Fruit fly (Drosophila melanogaster): ENCODE measurements around the gene CG33640.

The CG33640 gene

DNA sequence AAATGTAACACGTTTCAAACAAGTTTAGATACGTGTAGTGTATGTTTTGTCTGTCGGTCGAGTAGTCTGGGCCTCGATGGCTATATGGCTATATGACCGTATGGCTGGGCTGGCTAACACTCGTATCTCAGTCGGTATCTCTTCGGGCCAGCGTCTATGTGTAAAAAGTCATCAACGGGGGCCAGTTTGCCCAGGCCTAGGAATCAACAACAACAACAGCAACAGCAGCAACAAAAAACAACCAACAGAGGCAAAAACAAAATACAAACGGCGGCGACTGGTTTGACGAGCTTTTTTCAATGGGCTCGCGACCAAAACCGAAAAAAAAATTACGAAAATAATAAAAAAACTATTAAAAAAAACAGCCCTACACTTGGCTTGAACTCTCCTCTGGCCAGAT, 18.0 kb downstream of the CG33640 start:
- TF ChIP-seq EcR (GFP tag; optimal IDR thresholded peaks at IDR 0.05) (no peak), Dll (optimal IDR thresholded peaks at IDR 0.05) (no peak), pan (optimal IDR thresholded peaks at IDR 0.05) (no peak), CG8478 (optimal IDR thresholded peaks at IDR 0.05) (no peak), psq (optimal IDR thresholded peaks at IDR 0.05) (no peak), usp (GFP tag; optimal IDR thresholded peaks at IDR 0.05) (no peak)

DNA sequence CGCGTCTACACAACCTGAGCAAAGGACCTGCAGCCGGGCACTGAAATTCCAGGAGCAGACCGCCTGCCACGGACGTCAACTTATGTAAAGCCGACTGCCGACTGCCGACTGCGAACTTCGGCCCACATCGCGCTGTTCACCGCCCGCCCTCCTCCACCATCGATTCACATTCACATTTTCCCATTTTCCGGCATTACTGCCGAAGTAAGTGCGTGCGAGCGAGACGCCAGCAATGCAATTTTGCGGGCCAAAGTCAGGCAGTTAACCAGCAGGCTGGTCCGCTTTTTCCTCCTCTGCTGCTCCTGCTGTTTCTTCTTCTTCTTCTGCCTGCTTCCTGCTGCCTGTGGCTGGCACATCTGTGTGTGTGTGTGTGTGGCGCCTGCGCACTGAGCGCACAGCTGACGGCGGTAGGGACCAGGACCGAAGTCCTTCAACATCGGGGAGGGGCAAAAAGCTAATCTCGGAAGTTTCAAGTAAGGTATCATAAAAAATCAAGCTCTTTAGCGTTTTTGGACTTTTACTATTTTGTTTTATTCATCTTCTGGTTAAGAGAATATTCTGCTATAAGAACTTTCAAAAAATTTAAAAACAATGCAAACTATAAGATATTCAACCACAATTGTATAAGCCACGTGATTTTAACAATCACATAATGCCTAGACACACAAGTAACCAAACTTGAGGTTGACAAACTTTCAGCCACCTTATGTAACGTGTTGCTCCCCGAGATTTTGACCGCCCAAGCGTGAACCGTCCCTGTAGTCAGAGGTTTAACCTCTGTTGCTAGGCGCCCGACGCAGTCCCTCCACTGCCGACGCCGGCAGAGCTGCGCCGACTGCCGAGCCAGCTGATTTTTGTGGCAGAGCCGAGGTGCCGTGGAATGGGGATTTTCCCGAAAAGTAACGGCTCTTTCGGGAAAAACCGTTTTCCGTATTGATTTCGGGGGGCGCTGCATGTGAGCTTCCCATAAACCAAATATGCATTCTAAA, 20.4 kb downstream of the CG33640 start:
- TF ChIP-seq EcR (GFP tag; optimal IDR thresholded peaks at IDR 0.05) (no peak), usp (GFP tag; optimal IDR thresholded peaks at IDR 0.05) (no peak), CG8478 (optimal IDR thresholded peaks at IDR 0.05) (no peak), psq (optimal IDR thresholded peaks at IDR 0.05) (no peak), pan (optimal IDR thresholded peaks at IDR 0.05) (no peak), Dll (optimal IDR thresholded peaks at IDR 0.05) (no peak)

DNA sequence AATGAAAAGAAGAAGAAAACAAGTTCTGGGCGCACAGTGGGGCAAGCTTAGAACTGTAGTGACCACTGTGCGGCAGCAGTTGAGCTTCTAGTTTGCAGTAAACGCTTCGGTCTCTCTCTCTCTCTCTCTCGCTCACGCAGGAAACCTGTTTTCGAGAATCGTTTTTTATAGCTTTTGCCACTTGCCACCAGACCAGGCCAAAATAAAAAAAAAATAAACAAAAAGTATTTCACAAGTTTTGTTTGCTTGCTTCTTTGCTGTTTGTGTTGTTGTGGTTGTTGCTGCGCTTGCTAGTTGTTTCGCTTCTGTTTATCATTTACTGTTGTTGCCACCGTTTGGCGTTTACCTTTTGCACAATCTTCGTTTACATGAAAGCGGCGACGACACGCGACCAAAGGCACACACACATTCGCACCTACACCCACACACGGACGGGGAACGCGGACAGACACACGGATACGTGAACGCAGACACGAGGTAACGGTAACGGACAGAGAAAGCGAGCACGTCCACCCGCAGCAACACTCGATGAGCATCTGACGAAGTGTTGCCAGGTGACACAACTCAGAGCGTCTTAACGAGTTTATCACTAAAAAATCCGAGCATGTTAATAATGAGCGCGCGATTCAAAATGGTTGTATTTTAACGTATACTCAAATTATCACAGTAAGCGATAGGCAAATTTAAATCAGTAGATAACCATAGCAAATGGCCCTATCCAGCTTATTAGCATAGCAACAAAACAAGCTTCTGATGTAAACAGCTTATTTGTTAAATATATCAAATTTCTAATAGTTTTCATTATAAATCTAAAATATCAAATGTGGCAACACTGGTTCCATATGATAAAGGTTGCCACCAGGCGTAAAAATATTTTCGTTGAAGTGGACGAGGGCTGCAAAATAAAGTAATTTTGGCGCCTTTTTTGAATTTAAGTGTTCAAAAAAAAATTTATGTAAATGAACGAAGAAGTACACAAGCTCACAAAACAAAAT, 21.4 kb downstream of the CG33640 start, which contains the start of gene B4:
B4 (minus strand) TSS at position 543 of the 995 bp plus-strand sequence.
- TF ChIP-seq usp (GFP tag; optimal IDR thresholded peaks at IDR 0.05) = no peak
- no peak for TF ChIP-seq CG8478 (optimal IDR thresholded peaks at IDR 0.05)
- no peak for TF ChIP-seq pan (optimal IDR thresholded peaks at IDR 0.05)
- no peak for TF ChIP-seq Dll (optimal IDR thresholded peaks at IDR 0.05)
- no peak for TF ChIP-seq EcR (GFP tag; optimal IDR thresholded peaks at IDR 0.05)
- no peak for TF ChIP-seq psq (optimal IDR thresholded peaks at IDR 0.05)

DNA sequence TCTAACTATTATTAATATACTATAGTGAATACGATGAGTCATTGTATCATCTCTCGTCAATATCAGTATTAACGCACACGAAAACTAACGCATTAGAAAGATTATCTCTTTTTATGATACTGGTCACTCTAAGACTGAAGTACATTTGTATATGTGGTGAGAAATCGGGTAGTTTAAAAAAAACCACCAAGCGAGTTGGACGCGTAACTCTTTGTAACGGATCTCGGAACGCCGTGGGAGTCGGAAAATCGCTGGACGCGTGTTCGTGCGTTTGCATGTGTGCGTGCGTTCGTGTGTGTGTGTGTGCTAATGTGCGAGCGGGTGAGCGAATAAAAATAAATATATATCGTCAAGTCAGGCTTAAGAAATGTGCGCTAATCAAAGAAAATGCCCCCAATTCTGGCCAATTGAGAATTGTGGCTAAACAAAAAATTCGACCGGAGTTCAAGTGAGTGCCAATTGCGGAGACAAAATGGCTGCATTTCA, 22.4 kb downstream of the CG33640 start, which contains the start of gene kuz:
kuz (plus strand) TSS at position 167 of the 486 bp plus-strand sequence.
- TF ChIP-seq pan (optimal IDR thresholded peaks at IDR 0.05) (no peak), EcR (GFP tag; optimal IDR thresholded peaks at IDR 0.05) (no peak), Dll (optimal IDR thresholded peaks at IDR 0.05) (no peak), usp (GFP tag; optimal IDR thresholded peaks at IDR 0.05) (no peak), psq (optimal IDR thresholded peaks at IDR 0.05) (no peak), CG8478 (optimal IDR thresholded peaks at IDR 0.05) (no peak)

DNA sequence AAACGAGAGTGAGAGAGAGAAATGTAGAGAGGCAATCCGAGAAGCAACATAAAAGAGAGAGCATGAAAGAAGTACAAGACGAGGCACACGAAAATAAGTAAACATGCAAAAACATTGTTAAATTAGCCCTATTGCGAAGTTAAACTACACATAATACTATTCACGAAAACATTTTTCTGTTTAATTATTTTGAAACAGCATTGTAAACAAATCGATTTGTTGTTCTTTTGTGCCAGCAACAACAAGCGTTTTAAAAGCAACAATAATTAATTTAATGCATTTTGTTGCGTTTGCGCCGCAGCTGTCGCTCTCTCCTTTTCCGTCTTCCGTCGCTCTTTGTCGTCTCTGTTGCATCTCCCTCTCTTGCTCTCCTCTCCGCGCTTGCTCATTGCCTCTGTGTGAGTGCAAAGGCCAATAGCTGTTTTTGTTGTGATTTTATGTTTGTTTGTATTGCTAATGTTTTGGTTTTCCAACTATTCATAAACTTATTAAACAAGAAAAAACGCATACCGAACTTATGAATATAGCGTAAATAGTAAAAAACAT, 22.9 kb downstream of the CG33640 start:
- TF ChIP-seq pan (optimal IDR thresholded peaks at IDR 0.05) = no peak
- TF ChIP-seq EcR (GFP tag; optimal IDR thresholded peaks at IDR 0.05) = no peak
- TF ChIP-seq psq (optimal IDR thresholded peaks at IDR 0.05) = no peak
- TF ChIP-seq usp (GFP tag; optimal IDR thresholded peaks at IDR 0.05) = no peak
- no peak for TF ChIP-seq Dll (optimal IDR thresholded peaks at IDR 0.05)
- TF ChIP-seq CG8478 (optimal IDR thresholded peaks at IDR 0.05) = no peak

DNA sequence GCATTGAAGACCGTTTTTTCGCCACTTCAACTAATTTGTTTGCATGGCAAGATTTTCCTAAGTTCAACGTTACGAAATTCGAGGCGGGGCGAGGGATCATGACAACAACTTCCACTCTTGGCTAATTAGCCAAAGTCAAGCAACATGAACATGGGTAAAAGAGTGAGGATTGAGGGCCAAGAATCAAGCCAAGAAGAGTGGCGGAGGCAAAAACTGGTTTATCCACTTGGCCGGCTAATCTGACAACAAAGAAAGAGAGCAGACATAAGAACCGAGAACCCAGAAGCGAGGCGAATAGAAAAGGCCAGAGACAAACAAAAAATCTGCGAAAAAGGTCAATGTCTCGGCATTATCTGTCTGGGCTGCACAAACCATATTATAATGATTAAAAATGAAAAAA, 25.0 kb downstream of the CG33640 start:
- no peak for TF ChIP-seq pan (optimal IDR thresholded peaks at IDR 0.05)
- TF ChIP-seq usp (GFP tag; optimal IDR thresholded peaks at IDR 0.05) = no peak
- TF ChIP-seq CG8478 (optimal IDR thresholded peaks at IDR 0.05) = no peak
- no peak for TF ChIP-seq Dll (optimal IDR thresholded peaks at IDR 0.05)
- TF ChIP-seq EcR (GFP tag; optimal IDR thresholded peaks at IDR 0.05) = no peak
- no peak for TF ChIP-seq psq (optimal IDR thresholded peaks at IDR 0.05)

DNA sequence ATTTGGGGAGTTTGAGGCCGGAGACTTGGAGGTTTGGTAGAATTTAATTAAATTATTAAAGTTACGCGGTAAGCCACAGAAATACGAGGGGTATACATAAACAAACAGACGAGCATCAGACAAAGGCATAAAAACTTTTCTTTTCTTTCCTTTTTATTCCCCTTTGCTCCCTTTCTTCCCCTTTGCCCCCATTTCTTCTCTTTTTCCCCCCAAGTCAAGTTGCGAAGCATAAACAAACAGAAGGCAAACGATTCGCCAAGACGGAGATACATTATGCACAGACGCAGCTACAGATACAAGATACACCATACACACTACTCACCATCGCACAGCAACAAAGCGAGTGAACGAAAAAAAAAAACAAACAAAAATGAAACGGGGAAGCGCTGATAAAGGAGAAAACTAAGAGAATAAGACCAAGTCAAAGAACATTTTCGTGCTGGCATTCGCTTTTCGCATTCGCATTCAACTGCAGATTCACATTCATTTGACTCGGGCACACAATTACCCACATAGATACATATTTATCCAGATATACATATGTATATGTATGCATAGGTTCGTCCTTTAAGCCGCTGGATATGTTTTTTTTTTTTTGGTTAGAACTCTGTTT, 27.0 kb downstream of the CG33640 start:
- TF ChIP-seq EcR (GFP tag; optimal IDR thresholded peaks at IDR 0.05) (no peak), usp (GFP tag; optimal IDR thresholded peaks at IDR 0.05) (no peak), CG8478 (optimal IDR thresholded peaks at IDR 0.05) (no peak), psq (optimal IDR thresholded peaks at IDR 0.05) (no peak), pan (optimal IDR thresholded peaks at IDR 0.05) (no peak), Dll (optimal IDR thresholded peaks at IDR 0.05) (no peak)

DNA sequence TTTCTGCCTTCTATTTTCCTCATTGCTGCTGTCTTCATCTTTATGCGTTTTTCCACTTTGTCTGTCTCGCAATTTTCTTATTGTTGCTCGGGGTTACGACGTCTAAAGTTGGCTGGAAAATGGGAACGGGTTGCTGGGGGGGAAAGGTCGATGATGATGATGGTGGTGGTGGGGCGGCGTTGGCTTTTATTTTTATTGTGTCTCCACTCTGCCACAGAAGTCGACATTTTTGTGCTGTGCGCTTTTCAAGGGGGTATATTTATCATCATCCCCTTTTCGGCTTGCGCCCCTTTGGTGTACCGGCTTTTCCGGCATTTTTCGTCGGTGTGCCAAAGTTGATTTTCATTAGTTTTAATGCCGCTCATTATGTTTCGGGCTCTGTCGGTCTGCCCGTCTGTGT, 27.8 kb downstream of the CG33640 start:
- TF ChIP-seq psq (optimal IDR thresholded peaks at IDR 0.05) = no peak
- no peak for TF ChIP-seq pan (optimal IDR thresholded peaks at IDR 0.05)
- no peak for TF ChIP-seq CG8478 (optimal IDR thresholded peaks at IDR 0.05)
- no peak for TF ChIP-seq EcR (GFP tag; optimal IDR thresholded peaks at IDR 0.05)
- TF ChIP-seq usp (GFP tag; optimal IDR thresholded peaks at IDR 0.05) = no peak
- no peak for TF ChIP-seq Dll (optimal IDR thresholded peaks at IDR 0.05)

DNA sequence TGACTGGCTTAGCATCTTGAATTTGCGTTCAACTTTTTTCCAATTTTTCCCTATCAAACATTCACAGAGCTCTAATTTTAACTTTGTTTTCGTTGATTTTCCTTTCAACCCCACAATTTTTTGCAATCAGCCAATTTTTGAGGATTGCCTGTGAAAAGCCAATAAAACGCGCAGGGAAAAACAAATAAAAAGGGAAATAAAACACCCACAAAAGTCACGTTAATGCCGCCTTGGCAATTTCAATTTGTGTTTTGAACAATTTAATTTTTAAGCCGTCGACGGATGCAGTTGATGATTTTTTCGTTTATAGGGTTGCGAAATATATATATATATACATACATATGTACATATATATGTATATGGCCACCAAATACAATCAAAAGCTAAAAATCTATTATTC, 41.3 kb downstream of the CG33640 start:
- TF ChIP-seq Dll (optimal IDR thresholded peaks at IDR 0.05) (no peak), usp (GFP tag; optimal IDR thresholded peaks at IDR 0.05) (no peak), EcR (GFP tag; optimal IDR thresholded peaks at IDR 0.05) (no peak), pan (optimal IDR thresholded peaks at IDR 0.05) (no peak), CG8478 (optimal IDR thresholded peaks at IDR 0.05) (no peak), psq (optimal IDR thresholded peaks at IDR 0.05) (no peak)

DNA sequence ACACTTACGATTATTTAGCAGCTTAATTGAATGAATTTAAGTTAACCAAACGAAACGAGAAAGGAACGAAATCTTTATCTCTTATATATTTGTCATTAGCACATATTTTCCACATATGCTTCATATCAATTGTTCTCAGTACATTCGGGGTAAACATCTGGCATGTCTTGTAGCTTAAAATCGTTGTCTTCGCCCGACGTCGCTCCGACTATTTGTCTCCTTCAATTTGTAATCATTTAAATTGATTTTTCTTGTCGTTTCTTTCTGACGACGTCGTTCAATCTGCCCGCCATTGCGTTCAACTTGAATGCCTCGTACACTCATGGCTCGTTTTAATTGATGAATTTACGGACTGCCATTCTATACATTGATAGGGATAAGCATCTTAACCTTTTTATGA, 42.4 kb downstream of the CG33640 start:
- TF ChIP-seq psq (optimal IDR thresholded peaks at IDR 0.05) (no peak), pan (optimal IDR thresholded peaks at IDR 0.05) (no peak), Dll (optimal IDR thresholded peaks at IDR 0.05) (no peak), usp (GFP tag; optimal IDR thresholded peaks at IDR 0.05) (no peak), CG8478 (optimal IDR thresholded peaks at IDR 0.05) (no peak), EcR (GFP tag; optimal IDR thresholded peaks at IDR 0.05) (no peak)
